Fruit fly (Drosophila melanogaster) whole organism: ENCODE data around the gene dar1.

Experiments
- CG8478 ChIP-seq: fragments of >200 bp; optimal IDR thresholded peaks from 2 replicates; lab custom pipeline; 2018; ENCODE audit warnings: inconsistent platforms
- pan ChIP-seq: fragments of >200 bp; optimal IDR thresholded peaks from 2 replicates; lab custom pipeline; 2017
- psq ChIP-seq: fragments of >200 bp; optimal IDR thresholded peaks from 2 replicates; lab custom pipeline; 2017

- TF ChIP-seq psq (no peak), CG8478 (lab: Kevin White, UChicago) (no peak), pan (no peak)
Measured at dm6 chr3L:3678375-3678774, 52.2 kb downstream of the dar1 start.
